Worm (Caenorhabditis elegans) whole organism, L4 larva: ENCODE results near the gene hch-1.
A peak's percentile ranks its signal among the peaks of the same experiment; 100 is the strongest.

ENCODE experiments used
- D1046.2 ChIP-seq: fragments of 200-800 bp; sonication (Bioruptor generic); IDR thresholded peaks from 2 replicates; pipeline ENCODE4 v1.3.6; 2022; ENCODE audit warnings: missing genetic modification characterization, missing compliant biosample characterization
- F10B5.3 ChIP-seq: sonication (generic microtip); optimal IDR thresholded peaks from 2 replicates; lab custom pipeline; 2016; ENCODE audit warnings: mild to moderate bottlenecking, missing genetic modification characterization, missing compliant biosample characterization
- F44E2.7 ChIP-seq: fragments of 200-800 bp; sonication (Bioruptor generic); IDR thresholded peaks from 2 replicates; pipeline ENCODE4 v2.1.2; 2022; ENCODE audit warnings: missing genetic modification characterization, missing compliant biosample characterization
- Y48G9A.11 ChIP-seq: fragments of 200-800 bp; sonication (Bioruptor generic); IDR thresholded peaks from 2 replicates; pipeline ENCODE4 v1.3.6; 2022; ENCODE audit warnings: missing genetic modification reagents, missing genetic modification characterization, missing compliant biosample characterization
- Y5F2A.4 ChIP-seq: fragments of 200-800 bp; sonication (Bioruptor generic); optimal IDR thresholded peaks from 2 replicates; lab custom pipeline; 2018; ENCODE audit warnings: mild to moderate bottlenecking, missing genetic modification characterization, missing compliant biosample characterization
- Y75B8A.6 ChIP-seq: fragments of 200-800 bp; sonication (Bioruptor generic); IDR thresholded peaks from 2 replicates; pipeline ENCODE4 v1.3.6; 2022; ENCODE audit warnings: missing genetic modification reagents, missing genetic modification characterization, missing compliant biosample characterization
- ZK337.2 ChIP-seq: fragments of 200-800 bp; sonication (Bioruptor generic); IDR thresholded peaks from 2 replicates; pipeline ENCODE4 v1.3.6; 2022; ENCODE audit warnings: missing genetic modification reagents, missing genetic modification characterization, missing compliant biosample characterization
- aly-2 ChIP-seq: sonication (generic microtip); optimal IDR thresholded peaks from 2 replicates; lab custom pipeline; 2018; ENCODE audit warnings: missing biosample characterization, missing genetic modification characterization
- arid-1 ChIP-seq: fragments of 200-800 bp; sonication (Bioruptor generic); conservative IDR thresholded peaks from 2 replicates; pipeline ENCODE4 v1.3.6; 2022; ENCODE audit warnings: missing genetic modification reagents, missing genetic modification characterization, missing compliant biosample characterization
- attf-4 ChIP-seq: sonication (generic microtip); optimal IDR thresholded peaks from 3 replicates; lab custom pipeline; 2017; ENCODE audit warnings: missing biosample characterization, missing genetic modification characterization
- ceh-28 ChIP-seq: fragments of 150-350 bp; optimal IDR thresholded peaks from 2 replicates; lab custom pipeline; 2014; ENCODE audit warnings: missing biosample characterization, missing genetic modification reagents, missing genetic modification characterization
- ceh-44 ChIP-seq: fragments of 200-800 bp; sonication (Bioruptor generic); IDR thresholded peaks from 2 replicates; pipeline ENCODE4 v1.3.6; 2022; ENCODE audit warnings: missing genetic modification reagents, missing genetic modification characterization, missing compliant biosample characterization
- ceh-62 ChIP-seq: sonication (generic microtip); optimal IDR thresholded peaks from 2 replicates; lab custom pipeline; 2017; ENCODE audit warnings: missing biosample characterization, missing genetic modification characterization
- ceh-82 ChIP-seq: sonication (generic microtip); optimal IDR thresholded peaks from 2 replicates; lab custom pipeline; 2017; ENCODE audit warnings: missing biosample characterization, missing genetic modification characterization
- ces-1 ChIP-seq: fragments of 150-350 bp; sonication (generic microtip); optimal IDR thresholded peaks from 4 replicates; lab custom pipeline; 2014; ENCODE audit warnings: missing biosample characterization, missing genetic modification reagents, missing genetic modification characterization
- daf-16 ChIP-seq, 3 experiments: sonication (generic microtip); optimal IDR thresholded peaks; 2 replicates each; lab custom pipeline; 2016 to 2017; ENCODE audit warnings: missing genetic modification characterization in 3 of 3, missing genetic modification reagents in 3 of 3, mild to moderate bottlenecking in 2 of 3, missing compliant biosample characterization in 2 of 3, missing biosample characterization in 1 of 3, moderate library complexity in 1 of 3
- daf-19 ChIP-seq: fragments of 200-800 bp; sonication (Bioruptor generic); conservative IDR thresholded peaks from 2 replicates; pipeline ENCODE4 v1.3.6; 2022; ENCODE audit warnings: missing genetic modification characterization, missing compliant biosample characterization
- dpl-1 ChIP-seq: fragments of 150-350 bp; optimal IDR thresholded peaks from 2 replicates; lab custom pipeline; 2014; ENCODE audit warnings: missing biosample characterization, missing genetic modification reagents, missing genetic modification characterization
- dve-1 ChIP-seq: sonication (generic microtip); optimal IDR thresholded peaks from 2 replicates; lab custom pipeline; 2017; ENCODE audit warnings: antibody characterized with exemption, mild to moderate bottlenecking, missing genetic modification characterization, missing compliant biosample characterization; ENCODE audit not compliant: insufficient read depth
- egl-43 ChIP-seq: fragments of 200-800 bp; sonication (Bioruptor generic); IDR thresholded peaks from 2 replicates; pipeline ENCODE4 v1.3.6; 2022; ENCODE audit warnings: missing genetic modification reagents, missing genetic modification characterization, missing compliant biosample characterization
- fos-1 ChIP-seq: fragments of 150-350 bp; optimal IDR thresholded peaks from 2 replicates; lab custom pipeline; 2014; ENCODE audit warnings: missing biosample characterization, missing genetic modification characterization
- hif-1 ChIP-seq, 2 experiments: sonication (generic microtip); optimal IDR thresholded peaks; 2 replicates each; lab custom pipeline; 2016 to 2017; ENCODE audit warnings: missing compliant biosample characterization in 2 of 2, missing genetic modification characterization in 2 of 2, missing genetic modification reagents in 2 of 2, missing genotype in 2 of 2, mild to moderate bottlenecking in 1 of 2
- hlh-30 ChIP-seq: sonication (generic microtip); optimal IDR thresholded peaks from 2 replicates; lab custom pipeline; 2017; ENCODE audit warnings: antibody characterized with exemption, mild to moderate bottlenecking, missing genetic modification characterization, missing compliant biosample characterization; ENCODE audit not compliant: insufficient read depth
- jun-1 ChIP-seq: fragments of 150-350 bp; optimal IDR thresholded peaks from 2 replicates; lab custom pipeline; 2014; ENCODE audit warnings: missing biosample characterization, missing genetic modification reagents, missing genetic modification characterization
- lim-7 ChIP-seq: fragments of 200-800 bp; sonication (Bioruptor generic); IDR thresholded peaks from 2 replicates; pipeline ENCODE4 v1.3.6; 2022; ENCODE audit warnings: missing genetic modification characterization, missing compliant biosample characterization
- lin-38 ChIP-seq: fragments of 200-800 bp; sonication (Bioruptor generic); IDR thresholded peaks from 2 replicates; pipeline ENCODE4 v1.3.6; 2022; ENCODE audit warnings: missing genetic modification reagents, missing genetic modification characterization, missing compliant biosample characterization
- lir-3 ChIP-seq: sonication (generic microtip); optimal IDR thresholded peaks from 2 replicates; lab custom pipeline; 2016; ENCODE audit warnings: mild to moderate bottlenecking, missing genetic modification characterization, missing compliant biosample characterization
- lsy-2 ChIP-seq, 2 experiments: fragments of 150-350 bp in 1 of 2; sonication (generic microtip) in 1 of 2; optimal IDR thresholded peaks; 2 replicates each; lab custom pipeline; 2014 to 2017; ENCODE audit warnings: missing biosample characterization in 2 of 2, missing genetic modification characterization in 2 of 2
- mdl-1 ChIP-seq, 2 experiments: fragments of 150-350 bp in 1 of 2; sonication (generic microtip) in 1 of 2; optimal IDR thresholded peaks; 2 replicates each; lab custom pipeline; 2014 to 2017; ENCODE audit warnings: missing biosample characterization in 2 of 2, missing genetic modification characterization in 2 of 2
- mdt-29 ChIP-seq: fragments of 200-800 bp; sonication (Bioruptor generic); IDR thresholded peaks from 2 replicates; pipeline ENCODE4 v1.3.6; 2022; ENCODE audit warnings: missing genetic modification reagents, missing genetic modification characterization, missing compliant biosample characterization
- nhr-102 ChIP-seq: sonication (generic microtip); optimal IDR thresholded peaks from 2 replicates; lab custom pipeline; 2016; ENCODE audit warnings: mild to moderate bottlenecking, missing genetic modification characterization, moderate library complexity, missing compliant biosample characterization
- nhr-237 ChIP-seq: sonication (generic microtip); optimal IDR thresholded peaks from 2 replicates; lab custom pipeline; 2017; ENCODE audit warnings: missing biosample characterization, missing genetic modification characterization
- nhr-25 ChIP-seq: sonication (generic microtip); optimal IDR thresholded peaks from 2 replicates; lab custom pipeline; 2017; ENCODE audit warnings: missing genetic modification characterization, mild to moderate bottlenecking, missing compliant biosample characterization, antibody characterized with exemption, moderate library complexity, borderline replicate concordance; ENCODE audit not compliant: insufficient read depth
- nhr-28 ChIP-seq: fragments of 150-350 bp; optimal IDR thresholded peaks from 2 replicates; lab custom pipeline; 2014; ENCODE audit warnings: missing biosample characterization, missing genetic modification characterization
- nhr-41 ChIP-seq: fragments of 200-800 bp; sonication (Bioruptor generic); IDR thresholded peaks from 2 replicates; pipeline ENCODE4 v1.3.6; 2022; ENCODE audit warnings: missing genetic modification reagents, missing genetic modification characterization, missing compliant biosample characterization
- nhr-48 ChIP-seq: sonication (generic microtip); optimal IDR thresholded peaks from 2 replicates; lab custom pipeline; 2016; ENCODE audit warnings: mild to moderate bottlenecking, missing genetic modification characterization, missing compliant biosample characterization
- nhr-77 ChIP-seq: fragments of 150-350 bp; optimal IDR thresholded peaks from 2 replicates; lab custom pipeline; 2014; ENCODE audit warnings: missing biosample characterization, missing genetic modification characterization
- pha-4 ChIP-seq, 2 experiments: fragments of 150-350 bp in 1 of 2; fragments of 200-800 bp in 1 of 2; sonication (Bioruptor generic) in 1 of 2; IDR thresholded peaks in 1 of 2; optimal IDR thresholded peaks in 1 of 2; 2 replicates each; pipeline versions ENCODE4 v1.3.6 to Lab custom; 2014 to 2022; ENCODE audit warnings: missing genetic modification characterization in 2 of 2, missing genetic modification reagents in 2 of 2, missing biosample characterization in 1 of 2, missing compliant biosample characterization in 1 of 2
- saeg-2 ChIP-seq: fragments of 200-800 bp; sonication (Bioruptor generic); IDR thresholded peaks from 2 replicates; pipeline ENCODE4 v1.3.6; 2022; ENCODE audit warnings: missing genetic modification reagents, missing genetic modification characterization, missing compliant biosample characterization
- tra-1 ChIP-seq: fragments of 200-800 bp; sonication (Bioruptor generic); IDR thresholded peaks from 2 replicates; pipeline ENCODE4 v1.3.6; 2022; ENCODE audit warnings: missing genetic modification reagents, missing genetic modification characterization, missing compliant biosample characterization
- unc-130 ChIP-seq: sonication (generic microtip); optimal IDR thresholded peaks from 2 replicates; lab custom pipeline; 2016; ENCODE audit warnings: missing genetic modification reagents, missing genetic modification characterization, missing compliant biosample characterization
- unc-39 ChIP-seq: sonication (generic microtip); optimal IDR thresholded peaks from 2 replicates; lab custom pipeline; 2017; ENCODE audit warnings: missing biosample characterization, missing genetic modification characterization
- unc-62 ChIP-seq, 3 experiments: fragments of 150-350 bp in 1 of 3; sonication (generic microtip); optimal IDR thresholded peaks in 2 of 3; peaks in 1 of 3; 1 replicate in 1 of 3; 2 replicates in 2 of 3; lab custom pipeline; 2014 to 2017; ENCODE audit warnings: missing biosample characterization in 3 of 3, missing genetic modification characterization in 3 of 3, missing genetic modification reagents in 3 of 3, missing genotype in 1 of 3
- vab-7 ChIP-seq: fragments of 200-800 bp; sonication (Bioruptor generic); IDR thresholded peaks from 2 replicates; pipeline ENCODE4 v1.3.6; 2022; ENCODE audit warnings: missing genetic modification reagents, missing genetic modification characterization, missing compliant biosample characterization
- zag-1 ChIP-seq: fragments of 150-350 bp; optimal IDR thresholded peaks from 2 replicates; lab custom pipeline; 2014; ENCODE audit warnings: missing biosample characterization, missing genetic modification characterization
- zfp-3 ChIP-seq: fragments of 200-800 bp; sonication (Bioruptor generic); conservative IDR thresholded peaks from 2 replicates; pipeline ENCODE4 v1.3.6; 2022; ENCODE audit warnings: missing genetic modification reagents, missing genetic modification characterization, missing compliant biosample characterization
- zip-2 ChIP-seq: fragments of 150-350 bp; optimal IDR thresholded peaks from 2 replicates; lab custom pipeline; 2014; ENCODE audit warnings: missing biosample characterization, missing genetic modification characterization
- ztf-11 ChIP-seq: fragments of 150-350 bp; optimal IDR thresholded peaks from 2 replicates; lab custom pipeline; 2014; ENCODE audit warnings: missing biosample characterization, missing genetic modification characterization
- ztf-7 ChIP-seq: fragments of 150-350 bp; optimal IDR thresholded peaks from 2 replicates; lab custom pipeline; 2014; ENCODE audit warnings: missing biosample characterization, missing genetic modification characterization

The hch-1 gene

ce11 chrX:14708176-14708642, 8.4 kb upstream of the hch-1 start (continued):
- TF ChIP-seq lir-3 (peak; percentile 21), jun-1 (tag; lab: Kevin White, UChicago) (peak; percentile 83), ZK337.2 (GFP tag; lab: Robert Waterston, UW) (0 out of 2 replicates have a peak, but pooled peaks have one; percentile 44), nhr-28 (tag; lab: Kevin White, UChicago) (peak; percentile 85), Y5F2A.4 (GFP tag; lab: Kevin White, UChicago) (peak; percentile 56), dpl-1 (GFP tag; lab: Kevin White, UChicago) (peak; percentile 63), unc-130 (no peak), zag-1 (tag; lab: Kevin White, UChicago) (peak; percentile 49), dve-1 (tag; lab: Kevin White, UChicago) (peak; percentile 90), nhr-41 (GFP tag; lab: Robert Waterston, UW) (no peak), ceh-82 (tag; lab: Kevin White, UChicago) (no peak), unc-39 (no peak), mdt-29 (GFP tag; lab: Robert Waterston, UW) (no peak), daf-16 (GFP tag; optimal IDR thresholded peaks at IDR 0.05; lab: Kevin White, UChicago) (peak in 1 of 2 experiments; percentile 95), daf-16 (tag; optimal IDR thresholded peaks at IDR 0.05; lab: Kevin White, UChicago) (peak; percentile 33), fos-1 (no peak), F10B5.3 (peak; percentile 36), ces-1 (GFP tag; lab: Kevin White, UChicago) (no peak), daf-19 (GFP tag; lab: Robert Waterston, UW) (no peak), F44E2.7 (GFP tag; lab: Robert Waterston, UW) (no peak), hif-1 (tag; optimal IDR thresholded peaks at IDR 0.05; lab: Kevin White, UChicago) (peak; percentile 31 to 88), Y48G9A.11 (GFP tag; lab: Robert Waterston, UW) (no peak), zfp-3 (no peak), tra-1 (GFP tag; lab: Robert Waterston, UW) (peak; percentile 76), aly-2 (no peak), ceh-62 (tag; lab: Kevin White, UChicago) (no peak), vab-7 (GFP tag; lab: Robert Waterston, UW) (peak; percentile 58; the same call in 1 of the 2 replicates), egl-43 (GFP tag; lab: Robert Waterston, UW) (peak; percentile 95), nhr-25 (tag; lab: Kevin White, UChicago) (peak; percentile 91), saeg-2 (no peak; the same call in 1 of the 2 replicates), nhr-48 (tag; lab: Kevin White, UChicago) (peak; percentile 91), lim-7 (no peak), Y75B8A.6 (GFP tag; lab: Robert Waterston, UW) (no peak), nhr-237 (tag; lab: Kevin White, UChicago) (peak; percentile 45), nhr-102 (tag; lab: Kevin White, UChicago) (peak; percentile 75), mdl-1 (tag; optimal IDR thresholded peaks at IDR 0.05; lab: Kevin White, UChicago) (peak; percentile 90 to 91), nhr-77 (tag; lab: Kevin White, UChicago) (peak; percentile 76), attf-4 (no peak), zip-2 (peak; percentile 45), pha-4 (GFP tag; IDR thresholded peaks at IDR 0.05; lab: Robert Waterston, UW) (peak; percentile 88), pha-4 (tag; optimal IDR thresholded peaks at IDR 0.05; lab: Kevin White, UChicago) (no peak), unc-62 (GFP tag; optimal IDR thresholded peaks at IDR 0.05 in 1 of 2; lab: Kevin White, UChicago) (peak in 1 of 2 experiments; percentile 70), unc-62 (tag; optimal IDR thresholded peaks at IDR 0.05; lab: Kevin White, UChicago) (peak; percentile 3), ceh-28 (tag; lab: Kevin White, UChicago) (peak; percentile 90), ztf-7 (tag; lab: Kevin White, UChicago) (no peak), lin-38 (GFP tag; lab: Robert Waterston, UW) (peak; percentile 98), D1046.2 (GFP tag; lab: Robert Waterston, UW) (no peak), arid-1 (GFP tag; lab: Robert Waterston, UW) (peak; percentile 69), ztf-11 (tag; lab: Kevin White, UChicago) (no peak), hlh-30 (tag; lab: Kevin White, UChicago) (peak; percentile 89), lsy-2 (tag; optimal IDR thresholded peaks at IDR 0.05; lab: Kevin White, UChicago) (peak; percentile 73 to 88), ceh-44 (peak; percentile 59; the same call in 1 of the 2 replicates)
